Fruit fly (Drosophila melanogaster) whole organism, wandering third instar larva: ENCODE measurements around the gene Acp29AB.

Experiments used
- Abd-B ChIP-seq: fragments of >200 bp; optimal IDR thresholded peaks from 2 replicates; lab custom pipeline; 2017; ENCODE audit warnings: missing biosample characterization, missing genetic modification characterization
- Dif ChIP-seq: fragments of 200-275, 200-300 bp; sonication (Bioruptor generic); optimal IDR thresholded peaks from 2 replicates; lab custom pipeline; 2018; ENCODE audit warnings: missing biosample characterization, missing genetic modification characterization; ENCODE audit not compliant: partially characterized antibody
- HLH106 ChIP-seq: fragments of 200-800 bp; optimal IDR thresholded peaks from 3 replicates; lab custom pipeline; 2019; ENCODE audit warnings: missing biosample characterization, mild to moderate bottlenecking, missing genetic modification characterization, moderate library complexity
- Vsx2 ChIP-seq: fragments of 200-300, 225-300 bp; sonication (Bioruptor generic); optimal IDR thresholded peaks from 2 replicates; lab custom pipeline; 2018; ENCODE audit warnings: missing biosample characterization, missing genetic modification characterization; ENCODE audit not compliant: partially characterized antibody
- br ChIP-seq: fragments of 200-800 bp; sonication (Bioruptor generic); optimal IDR thresholded peaks from 2 replicates; lab custom pipeline; 2016; ENCODE audit warnings: missing biosample characterization, missing genetic modification characterization
- dmrt93B ChIP-seq: fragments of 200-800 bp; sonication (Bioruptor generic); optimal IDR thresholded peaks from 2 replicates; lab custom pipeline; 2018; ENCODE audit warnings: missing biosample characterization, mild to moderate bottlenecking, missing genetic modification characterization
- fru ChIP-seq: fragments of 200-800 bp; sonication (Bioruptor generic); optimal IDR thresholded peaks from 3 replicates; lab custom pipeline; 2016; ENCODE audit warnings: missing biosample characterization, mild to moderate bottlenecking, missing genetic modification characterization
- lola ChIP-seq: fragments of >200 bp; optimal IDR thresholded peaks from 2 replicates; lab custom pipeline; 2017; ENCODE audit warnings: missing biosample characterization, missing genetic modification characterization
- psq ChIP-seq: fragments of 200-800 bp; sonication (Bioruptor generic); optimal IDR thresholded peaks from 3 replicates; lab custom pipeline; 2017; ENCODE audit warnings: missing biosample characterization, mild to moderate bottlenecking, missing genetic modification characterization, moderate library complexity

DNA sequence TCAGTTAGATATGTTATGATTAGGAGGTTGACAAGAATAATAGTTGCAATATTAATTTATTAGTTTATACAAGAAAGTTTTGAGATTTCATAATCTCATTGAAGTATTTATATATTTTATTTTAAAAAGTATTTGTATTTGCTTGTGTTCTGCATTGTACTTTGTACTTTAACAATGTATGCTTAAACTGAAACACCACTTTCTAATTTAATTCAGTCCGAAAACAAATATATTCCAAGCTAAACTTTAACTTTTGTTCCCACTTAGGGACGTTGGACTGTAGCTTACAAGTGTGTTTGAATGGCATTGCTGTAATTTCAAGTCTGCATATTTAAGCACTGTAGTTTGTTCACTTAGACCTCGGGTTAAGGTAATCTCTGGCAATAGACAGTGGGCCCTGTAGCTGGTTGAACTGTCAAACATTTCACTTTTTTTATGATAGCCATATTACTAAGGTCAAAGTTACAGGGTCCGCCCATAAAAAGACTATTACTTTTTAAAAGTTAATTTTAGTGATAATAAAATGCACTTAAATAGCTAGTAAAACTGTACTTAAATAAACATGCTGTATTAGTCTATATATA lies 21.6 kb downstream of the Acp29AB start:
- TF ChIP-seq HLH106 (tag; lab: Kevin White, UChicago): no peak
- TF ChIP-seq fru: no peak
- TF ChIP-seq Abd-B (GFP tag; lab: Kevin White, UChicago): no peak
- no peak for TF ChIP-seq lola (GFP tag; lab: Kevin White, UChicago)
- no peak for TF ChIP-seq psq
- no peak for TF ChIP-seq Dif (GFP tag; lab: Kevin White, UChicago)
- TF ChIP-seq Vsx2 (GFP tag; lab: Kevin White, UChicago): no peak
- TF ChIP-seq dmrt93B (GFP tag; lab: Kevin White, UChicago): no peak
- TF ChIP-seq br (GFP tag; lab: Kevin White, UChicago): no peak
